Fruit fly (Drosophila melanogaster): ENCODE results near the gene ush.

Gene ush

DNA sequence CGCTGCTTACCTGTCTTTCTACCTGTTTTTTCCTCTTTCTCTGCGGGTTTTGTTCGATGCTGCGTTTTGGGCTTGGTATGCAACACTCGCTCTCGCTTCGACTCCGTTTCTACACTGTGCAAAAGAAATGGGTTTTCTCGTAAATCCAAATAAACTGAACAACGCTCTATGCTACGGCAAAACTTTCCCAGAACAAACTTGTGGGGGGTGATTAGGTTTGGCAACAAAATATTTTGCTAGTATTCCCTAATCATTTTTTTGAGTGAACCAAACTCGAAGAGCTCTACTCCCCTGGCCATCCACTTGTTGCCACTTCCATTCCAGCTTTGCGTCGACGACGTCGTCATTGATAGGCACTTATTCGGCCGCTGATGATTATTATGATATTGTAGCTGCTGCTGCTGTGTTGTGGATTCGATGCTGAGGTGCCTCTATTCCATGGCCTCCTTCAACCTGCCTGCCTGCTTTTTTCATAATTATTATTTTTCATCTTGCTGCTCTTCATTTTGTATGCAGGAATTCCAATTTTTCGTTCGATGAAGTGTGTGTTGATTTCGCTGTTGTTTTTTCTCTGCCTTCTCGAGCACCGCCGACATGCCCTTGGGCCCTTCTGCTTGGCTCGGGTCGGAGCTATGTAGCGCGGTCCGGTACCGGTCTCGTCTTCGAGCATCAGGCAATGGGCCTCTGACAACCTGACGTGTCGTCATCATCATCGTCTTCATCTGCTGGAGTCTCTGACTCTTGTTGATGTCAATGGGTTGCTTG, 33.9 kb upstream of the ush start (continued):
- peak; percentile 89 for TF ChIP-seq zf30C (GFP tag; optimal IDR thresholded peaks at IDR 0.05)
- no peak for TF ChIP-seq tna (GFP tag; IDR thresholded peaks at IDR 0.05; ENCODE audit: partially characterized antibody)
- peak; percentile 80 for TF ChIP-seq Mes4 (GFP tag; optimal IDR thresholded peaks at IDR 0.05)
- peak; percentile 74 to 84 for TF ChIP-seq dpn (GFP tag; optimal IDR thresholded peaks at IDR 0.05)
- peak; percentile 92 for TF ChIP-seq corto (GFP tag; optimal IDR thresholded peaks at IDR 0.05)
- peak; percentile 87 for TF ChIP-seq tin (GFP tag; optimal IDR thresholded peaks at IDR 0.05)
- peak; percentile 98 for TF ChIP-seq sd (tag; optimal IDR thresholded peaks at IDR 0.05)
- peak; percentile 63 for TF ChIP-seq CG3163 (GFP tag; optimal IDR thresholded peaks at IDR 0.05)
- TF ChIP-seq Hey (tag; optimal IDR thresholded peaks at IDR 0.05): no peak
- TF ChIP-seq CrebB (tag; optimal IDR thresholded peaks at IDR 0.05): peak; percentile 42
- peak; percentile 86 for TF ChIP-seq stc (GFP tag; IDR thresholded peaks at IDR 0.05)
- TF ChIP-seq CG4424 (GFP tag; optimal IDR thresholded peaks at IDR 0.05): peak; percentile 87
- TF ChIP-seq CG18262 (tag; optimal IDR thresholded peaks at IDR 0.05): peak; percentile 90
- peak; percentile 97 for TF ChIP-seq Ets65A (GFP tag)
- TF ChIP-seq ab (GFP tag; optimal IDR thresholded peaks at IDR 0.05): peak; percentile 70
- no peak for TF ChIP-seq CG6791 (GFP tag; IDR thresholded peaks at IDR 0.05; ENCODE audit: partially characterized antibody)
- no peak for TF ChIP-seq sc (optimal IDR thresholded peaks at IDR 0.05)
- TF ChIP-seq sc (GFP tag; optimal IDR thresholded peaks at IDR 0.05): peak; percentile 70
- TF ChIP-seq bigmax (GFP tag; optimal IDR thresholded peaks at IDR 0.05): no peak
- peak; percentile 61 for TF ChIP-seq Oaz (GFP tag; IDR thresholded peaks at IDR 0.05)
- TF ChIP-seq Spps (tag; optimal IDR thresholded peaks at IDR 0.05): peak; percentile 81
- peak; percentile 91 for TF ChIP-seq CG12236 (GFP tag; optimal IDR thresholded peaks at IDR 0.05)
- TF ChIP-seq Tbp (GFP tag; optimal IDR thresholded peaks at IDR 0.05): no peak
- no peak for TF ChIP-seq CG16813 (GFP tag; IDR thresholded peaks at IDR 0.05; ENCODE audit: partially characterized antibody)
- TF ChIP-seq Kr (GFP tag; optimal IDR thresholded peaks at IDR 0.05): no peak
- TF ChIP-seq H2.0 (GFP tag; IDR thresholded peaks at IDR 0.05): peak; percentile 86
- TF ChIP-seq CG6683 (GFP tag; optimal IDR thresholded peaks at IDR 0.05): no peak
- TF ChIP-seq gcm2 (GFP tag; optimal IDR thresholded peaks at IDR 0.05): no peak
- TF ChIP-seq fu2 (GFP tag; optimal IDR thresholded peaks at IDR 0.05): peak; percentile 58
- peak; percentile 58 for TF ChIP-seq Myb (GFP tag; optimal IDR thresholded peaks at IDR 0.05)
- TF ChIP-seq bcd (GFP tag; optimal IDR thresholded peaks at IDR 0.05): peak; percentile 70
- TF ChIP-seq Sry-δ (GFP tag; optimal IDR thresholded peaks at IDR 0.05): peak; percentile 12
- TF ChIP-seq Jarid2 (GFP tag; optimal IDR thresholded peaks at IDR 0.05): peak; percentile 4
- TF ChIP-seq pho (GFP tag; optimal IDR thresholded peaks at IDR 0.05): peak; percentile 30
- no peak for TF ChIP-seq CG13287 (GFP tag; IDR thresholded peaks at IDR 0.05; ENCODE audit: partially characterized antibody)
- TF ChIP-seq CG31224 (GFP tag; IDR thresholded peaks at IDR 0.05): peak; percentile 46; the same call in 1 of the 2 replicates
- no peak for TF ChIP-seq al (GFP tag; IDR thresholded peaks at IDR 0.05)
- peak; percentile 23 for TF ChIP-seq CG3838 (GFP tag; optimal IDR thresholded peaks at IDR 0.05)
- peak; percentile 77 for TF ChIP-seq crol (GFP tag; IDR thresholded peaks at IDR 0.05)
- TF ChIP-seq scrt (GFP tag; optimal IDR thresholded peaks at IDR 0.05): no peak
- TF ChIP-seq ac (GFP tag; optimal IDR thresholded peaks at IDR 0.05): peak; percentile 58
- peak; percentile 45 for TF ChIP-seq Nf-YB (GFP tag; optimal IDR thresholded peaks at IDR 0.05)
- peak; percentile 80 for TF ChIP-seq CG12769 (tag; optimal IDR thresholded peaks at IDR 0.05)
- TF ChIP-seq insv (GFP tag; optimal IDR thresholded peaks at IDR 0.05): no peak
- peak; percentile 66 for TF ChIP-seq CG11723 (GFP tag; optimal IDR thresholded peaks at IDR 0.05)
- TF ChIP-seq unpg (GFP tag; optimal IDR thresholded peaks at IDR 0.05): no peak
- TF ChIP-seq Vsx1 (GFP tag; optimal IDR thresholded peaks at IDR 0.05): peak; percentile 59
- TF ChIP-seq Mad (GFP tag; optimal IDR thresholded peaks at IDR 0.05): peak; percentile 77
- no peak for TF ChIP-seq CG10147 (GFP tag; optimal IDR thresholded peaks at IDR 0.05)
- no peak for TF ChIP-seq CG13296 (GFP tag; optimal IDR thresholded peaks at IDR 0.05)

Measured in whole organism, embryonic.